Fruit fly (Drosophila melanogaster): ENCODE data around the gene Frl.
A peak's percentile ranks its signal among the peaks of the same experiment; 100 is the strongest.

Gene Frl

dm6 chr3L:14004963-14005458 lies 48.0 kb upstream of the Frl start (continued):
- TF ChIP-seq hkb (optimal IDR thresholded peaks at IDR 0.05) (no peak), hkb (GFP tag; IDR thresholded peaks at IDR 0.05) (peak; percentile 97), CG6683 (GFP tag; optimal IDR thresholded peaks at IDR 0.05) (peak; percentile 84), Drgx (GFP tag; IDR thresholded peaks at IDR 0.05) (peak; percentile 99), cas (GFP tag; IDR thresholded peaks at IDR 0.05) (peak; percentile 83), nom (GFP tag; optimal IDR thresholded peaks at IDR 0.05) (peak; percentile 93), onecut (GFP tag; IDR thresholded peaks at IDR 0.05) (peak; percentile 90), pita (GFP tag; optimal IDR thresholded peaks at IDR 0.05) (no peak), Optix (GFP tag; IDR thresholded peaks at IDR 0.05) (peak; percentile 97), CG30020 (tag; optimal IDR thresholded peaks at IDR 0.05) (peak; percentile 69), CG6854 (GFP tag; optimal IDR thresholded peaks at IDR 0.05) (peak; percentile 87), CG15696 (tag; optimal IDR thresholded peaks at IDR 0.05) (peak; percentile 68), usp (GFP tag; optimal IDR thresholded peaks at IDR 0.05) (no peak), hbn (GFP tag; IDR thresholded peaks at IDR 0.05; ENCODE audit: partially characterized antibody) (no peak), Mrtf (GFP tag; IDR thresholded peaks at IDR 0.05) (peak; percentile 91), psq (GFP tag; optimal IDR thresholded peaks at IDR 0.05) (peak; percentile 85), CHES-1-like (GFP tag; optimal IDR thresholded peaks at IDR 0.05) (peak; percentile 97), CG15073 (GFP tag; optimal IDR thresholded peaks at IDR 0.05) (peak; percentile 75), pb (GFP tag; optimal IDR thresholded peaks at IDR 0.05) (peak; percentile 90), CG18011 (GFP tag; optimal IDR thresholded peaks at IDR 0.05) (peak; percentile 78), Xbp1 (GFP tag; optimal IDR thresholded peaks at IDR 0.05) (peak; percentile 97), wek (GFP tag; optimal IDR thresholded peaks at IDR 0.05) (peak; percentile 81), h (optimal IDR thresholded peaks at IDR 0.05) (no peak), Opbp (GFP tag; IDR thresholded peaks at IDR 0.05; ENCODE audit: partially characterized antibody) (peak; percentile 40; the same call in 1 of the 3 replicates), pzg (GFP tag; optimal IDR thresholded peaks at IDR 0.05) (peak; percentile 7), ab (GFP tag; optimal IDR thresholded peaks at IDR 0.05) (peak; percentile 96), CG18476 (GFP tag; optimal IDR thresholded peaks at IDR 0.05) (peak; percentile 88), ssp (GFP tag; IDR thresholded peaks at IDR 0.05) (peak; percentile 80), NfI (GFP tag; optimal IDR thresholded peaks at IDR 0.05) (peak; percentile 98), slou (GFP tag; optimal IDR thresholded peaks at IDR 0.05) (no peak), tll (GFP tag; optimal IDR thresholded peaks at IDR 0.05) (no peak), CG30403 (GFP tag; optimal IDR thresholded peaks at IDR 0.05) (peak; percentile 97), pho (GFP tag; optimal IDR thresholded peaks at IDR 0.05) (peak; percentile 94), CG31441 (GFP tag; IDR thresholded peaks at IDR 0.05) (peak; percentile 93), CG1602 (GFP tag; optimal IDR thresholded peaks at IDR 0.05) (peak; percentile 93), CG14014 (GFP tag; IDR thresholded peaks at IDR 0.05) (peak; percentile 96), Hey (tag; optimal IDR thresholded peaks at IDR 0.05) (peak; percentile 81), hb (GFP tag; IDR thresholded peaks at IDR 0.05; ENCODE audit: partially characterized antibody) (no peak), CG31365 (tag; optimal IDR thresholded peaks at IDR 0.05) (peak; percentile 82), HLH3B (GFP tag; IDR thresholded peaks at IDR 0.05) (peak; percentile 98), Chrac-16 (GFP tag; optimal IDR thresholded peaks at IDR 0.05) (peak; percentile 94), CrebB (tag; optimal IDR thresholded peaks at IDR 0.05) (peak; percentile 87), CG15514 (GFP tag; optimal IDR thresholded peaks at IDR 0.05) (peak; percentile 91), croc (GFP tag; conservative IDR thresholded peaks at IDR 0.05) (peak; percentile 85), Dref (GFP tag; IDR thresholded peaks at IDR 0.05) (no peak), cad (GFP tag; optimal IDR thresholded peaks at IDR 0.05) (no peak), al (GFP tag; IDR thresholded peaks at IDR 0.05) (peak; percentile 76; the same call in 1 of the 2 replicates), gfzf (GFP tag; optimal IDR thresholded peaks at IDR 0.05) (peak; percentile 15), CG7928 (GFP tag; optimal IDR thresholded peaks at IDR 0.05) (peak; percentile 72), lov (optimal IDR thresholded peaks at IDR 0.05) (no peak), lov (GFP tag; IDR thresholded peaks at IDR 0.05) (peak; percentile 90), ci (GFP tag; IDR thresholded peaks at IDR 0.05) (peak; percentile 98)
